Fruit fly (Drosophila melanogaster) whole organism, embryonic: ENCODE data around the gene NdufA3.

Experiments used
- ATbp ChIP-seq: fragments of 200-800 bp; sonication (Bioruptor generic); optimal IDR thresholded peaks from 2 replicates; lab custom pipeline; 2017; ENCODE audit warnings: missing biosample characterization, mild to moderate bottlenecking, missing genetic modification characterization, missing genetic modification reagents
- Ada2b ChIP-seq: fragments of 200-800 bp; sonication (Bioruptor generic); IDR thresholded peaks from 2 replicates; pipeline ENCODE4 v1.3.6; 2022; ENCODE audit warnings: missing biosample characterization, missing genetic modification characterization
- Atf6 ChIP-seq: fragments of 200-800 bp; sonication (Bioruptor generic); IDR thresholded peaks from 2 replicates; pipeline ENCODE4 v1.3.6; 2022; ENCODE audit warnings: missing biosample characterization, missing genetic modification characterization
- C15 ChIP-seq: fragments of 200-800 bp; sonication (Bioruptor generic); IDR thresholded peaks from 3 replicates; pipeline ENCODE4 v1.3.6; 2022; ENCODE audit warnings: missing biosample characterization, missing genetic modification characterization
- CG12155 ChIP-seq: fragments of 200-800 bp; sonication (Bioruptor generic); optimal IDR thresholded peaks from 3 replicates; lab custom pipeline; 2016; ENCODE audit warnings: missing biosample characterization, missing genetic modification characterization
- CG12219 ChIP-seq: fragments of 200-800 bp; sonication (Bioruptor generic); optimal IDR thresholded peaks from 3 replicates; lab custom pipeline; 2018; ENCODE audit warnings: missing biosample characterization, mild to moderate bottlenecking, missing genetic modification characterization
- CG13424 ChIP-seq: fragments of 200-800 bp; sonication (Bioruptor generic); optimal IDR thresholded peaks from 2 replicates; lab custom pipeline; 2019; ENCODE audit warnings: missing biosample characterization, mild to moderate bottlenecking, missing genetic modification characterization, moderate library complexity
- CG14710 ChIP-seq: fragments of 200-800 bp; sonication (Bioruptor generic); optimal IDR thresholded peaks from 3 replicates; lab custom pipeline; 2019; ENCODE audit warnings: missing biosample characterization, mild to moderate bottlenecking, missing genetic modification characterization, moderate library complexity
- CG1647 ChIP-seq: fragments of 200-800 bp; sonication (Bioruptor generic); optimal IDR thresholded peaks from 3 replicates; lab custom pipeline; 2016; ENCODE audit warnings: missing biosample characterization, missing genetic modification characterization
- CG16779 ChIP-seq: fragments of 200-800 bp; sonication (Bioruptor generic); IDR thresholded peaks from 2 replicates; pipeline ENCODE4 v1.3.6; 2022; ENCODE audit warnings: missing biosample characterization, missing genetic modification characterization
- CG17359 ChIP-seq: fragments of 200-800 bp; sonication (Bioruptor generic); optimal IDR thresholded peaks from 3 replicates; lab custom pipeline; 2018; ENCODE audit warnings: missing biosample characterization, mild to moderate bottlenecking, missing genetic modification characterization, moderate library complexity
- CG17361 ChIP-seq: fragments of 200-800 bp; sonication (Bioruptor generic); IDR thresholded peaks from 3 replicates; pipeline ENCODE4 v1.3.6; 2022; ENCODE audit warnings: missing biosample characterization, missing genetic modification characterization
- CG3838 ChIP-seq: fragments of 200-800 bp; sonication (Bioruptor generic); optimal IDR thresholded peaks from 3 replicates; lab custom pipeline; 2016; ENCODE audit warnings: missing biosample characterization, missing genetic modification characterization
- CG42726 ChIP-seq: fragments of 200-800 bp; sonication (Bioruptor generic); IDR thresholded peaks from 2 replicates; pipeline ENCODE4 v1.3.6; 2022; ENCODE audit warnings: missing biosample characterization, missing genetic modification characterization; ENCODE audit not compliant: partially characterized antibody
- CG4617 ChIP-seq: fragments of 200-800 bp; sonication (Bioruptor generic); optimal IDR thresholded peaks from 3 replicates; lab custom pipeline; 2016; ENCODE audit warnings: missing biosample characterization, missing genetic modification characterization, borderline replicate concordance
- CG4730 ChIP-seq: fragments of 200-800 bp; sonication (Bioruptor generic); IDR thresholded peaks from 2 replicates; pipeline ENCODE4 v1.3.6; 2022; ENCODE audit warnings: missing biosample characterization, missing genetic modification characterization
- CG4820 ChIP-seq: fragments of 200-800 bp; sonication (Bioruptor generic); optimal IDR thresholded peaks from 3 replicates; lab custom pipeline; 2016; ENCODE audit warnings: missing biosample characterization, missing genetic modification characterization
- CG6272 ChIP-seq: fragments of 200-800 bp; sonication (Bioruptor generic); IDR thresholded peaks from 2 replicates; pipeline ENCODE4 v1.3.6; 2022; ENCODE audit warnings: missing biosample characterization, missing genetic modification characterization
- CG6791 ChIP-seq: fragments of 200-800 bp; sonication (Bioruptor generic); IDR thresholded peaks from 3 replicates; pipeline ENCODE4 v1.3.6; 2022; ENCODE audit warnings: missing biosample characterization, missing genetic modification characterization; ENCODE audit not compliant: partially characterized antibody
- CG6813 ChIP-seq: fragments of 200-800 bp; sonication (Bioruptor generic); optimal IDR thresholded peaks from 2 replicates; lab custom pipeline; 2017; ENCODE audit warnings: missing biosample characterization, missing genetic modification characterization, mild to moderate bottlenecking, moderate library complexity, missing genetic modification reagents
- CG6854 ChIP-seq: fragments of 200-800 bp; sonication (Bioruptor generic); optimal IDR thresholded peaks from 3 replicates; lab custom pipeline; 2017; ENCODE audit warnings: missing biosample characterization, mild to moderate bottlenecking, missing genetic modification characterization
- CG8281 ChIP-seq: fragments of 200-800 bp; sonication (Bioruptor generic); optimal IDR thresholded peaks from 2 replicates; lab custom pipeline; 2018; ENCODE audit warnings: missing biosample characterization, mild to moderate bottlenecking, missing genetic modification characterization, moderate library complexity
- Dp ChIP-seq: fragments of 200-800 bp; sonication (Bioruptor generic); optimal IDR thresholded peaks from 2 replicates; lab custom pipeline; 2018; ENCODE audit warnings: missing biosample characterization, mild to moderate bottlenecking, missing genetic modification characterization, moderate library complexity
- HLH54F ChIP-seq: fragments of 200-800 bp; sonication (Bioruptor generic); optimal IDR thresholded peaks from 3 replicates; lab custom pipeline; 2016; ENCODE audit warnings: missing biosample characterization, missing genetic modification characterization
- HmgZ ChIP-seq: fragments of 200-800 bp; sonication (Bioruptor generic); optimal IDR thresholded peaks from 2 replicates; lab custom pipeline; 2018; ENCODE audit warnings: missing biosample characterization, mild to moderate bottlenecking, missing genetic modification characterization
- Hsf ChIP-seq: fragments of 200-800 bp; sonication (Bioruptor generic); optimal IDR thresholded peaks from 3 replicates; lab custom pipeline; 2016; ENCODE audit warnings: missing biosample characterization, missing genetic modification characterization
- Lpt ChIP-seq: fragments of >200 bp; optimal IDR thresholded peaks from 2 replicates; lab custom pipeline; 2018; ENCODE audit warnings: missing biosample characterization, missing genetic modification characterization
- az2 ChIP-seq: fragments of 200-800 bp; sonication (Bioruptor generic); optimal IDR thresholded peaks from 3 replicates; lab custom pipeline; 2016; ENCODE audit warnings: missing biosample characterization, missing genetic modification characterization
- cas ChIP-seq: fragments of 200-800 bp; sonication (Bioruptor generic); IDR thresholded peaks from 2 replicates; pipeline ENCODE4 v1.3.6; 2022; ENCODE audit warnings: missing biosample characterization, missing genetic modification characterization
- cato ChIP-seq: fragments of 200-800 bp; sonication (Bioruptor generic); optimal IDR thresholded peaks from 2 replicates; lab custom pipeline; 2016; ENCODE audit warnings: missing biosample characterization, missing genetic modification characterization, borderline replicate concordance
- dan ChIP-seq: fragments of 200-800 bp; sonication (Bioruptor generic); IDR thresholded peaks from 2 replicates; pipeline ENCODE4 v1.3.6; 2022; ENCODE audit warnings: missing biosample characterization, missing genetic modification characterization
- ewg ChIP-seq: fragments of 200-800 bp; sonication (Bioruptor generic); optimal IDR thresholded peaks from 3 replicates; lab custom pipeline; 2017; ENCODE audit warnings: mild to moderate bottlenecking, missing biosample characterization, missing genetic modification reagents, missing genetic modification characterization
- fu2 ChIP-seq: fragments of 200-800 bp; sonication (Bioruptor generic); optimal IDR thresholded peaks from 2 replicates; lab custom pipeline; 2016; ENCODE audit warnings: missing biosample characterization, missing genetic modification characterization
- gcm ChIP-seq: fragments of 200-800 bp; sonication (Bioruptor generic); optimal IDR thresholded peaks from 2 replicates; lab custom pipeline; 2019; ENCODE audit warnings: missing biosample characterization, mild to moderate bottlenecking, missing genetic modification characterization, moderate library complexity
- gfzf ChIP-seq: fragments of 200-800 bp; sonication (Bioruptor generic); optimal IDR thresholded peaks from 2 replicates; lab custom pipeline; 2016; ENCODE audit warnings: missing biosample characterization, mild to moderate bottlenecking, missing genetic modification characterization, moderate library complexity
- grau ChIP-seq: fragments of 200-800 bp; optimal IDR thresholded peaks from 3 replicates; lab custom pipeline; 2019; ENCODE audit warnings: missing biosample characterization, mild to moderate bottlenecking, missing genetic modification characterization, moderate library complexity
- jing ChIP-seq: fragments of 200-800 bp; sonication (Bioruptor generic); optimal IDR thresholded peaks from 2 replicates; lab custom pipeline; 2018; ENCODE audit warnings: missing biosample characterization, mild to moderate bottlenecking, missing genetic modification characterization
- lab ChIP-seq: fragments of 200-800 bp; sonication (Bioruptor generic); optimal IDR thresholded peaks from 3 replicates; lab custom pipeline; 2017; ENCODE audit warnings: missing biosample characterization, missing genetic modification characterization, mild to moderate bottlenecking, moderate library complexity, missing genetic modification reagents
- luna ChIP-seq: fragments of 200-800 bp; sonication (Bioruptor generic); optimal IDR thresholded peaks from 2 replicates; lab custom pipeline; 2016; ENCODE audit warnings: missing biosample characterization, missing genetic modification characterization
- nmo ChIP-seq: fragments of 200-800 bp; sonication (Bioruptor generic); optimal IDR thresholded peaks from 2 replicates; lab custom pipeline; 2018; ENCODE audit warnings: missing biosample characterization, mild to moderate bottlenecking, missing genetic modification characterization, moderate library complexity
- nom ChIP-seq: fragments of 200-800 bp; sonication (Bioruptor generic); optimal IDR thresholded peaks from 2 replicates; lab custom pipeline; 2017; ENCODE audit warnings: missing biosample characterization, missing genetic modification characterization, mild to moderate bottlenecking, moderate library complexity, missing genetic modification reagents
- odd ChIP-seq: fragments of 200-800 bp; sonication (Bioruptor generic); optimal IDR thresholded peaks from 2 replicates; lab custom pipeline; 2017; ENCODE audit warnings: missing biosample characterization, mild to moderate bottlenecking, missing genetic modification characterization
- org-1 ChIP-seq: fragments of 200-800 bp; sonication (Bioruptor generic); optimal IDR thresholded peaks from 2 replicates; lab custom pipeline; 2017; ENCODE audit warnings: missing biosample characterization, missing genetic modification characterization
- ranshi ChIP-seq: fragments of 200-800 bp; sonication (Bioruptor generic); IDR thresholded peaks from 2 replicates; pipeline ENCODE4 v1.3.6; 2022; ENCODE audit warnings: missing biosample characterization, missing genetic modification characterization
- ro ChIP-seq: fragments of 200-800 bp; sonication (Bioruptor generic); IDR thresholded peaks from 2 replicates; pipeline ENCODE4 v1.3.6; 2022; ENCODE audit warnings: missing biosample characterization, missing genetic modification characterization
- so ChIP-seq: fragments of 200-800 bp; sonication (Bioruptor generic); IDR thresholded peaks from 3 replicates; pipeline ENCODE4 v1.3.6; 2022; ENCODE audit warnings: missing biosample characterization, missing genetic modification characterization
- tup ChIP-seq: fragments of 200-800 bp; sonication (Bioruptor generic); optimal IDR thresholded peaks from 2 replicates; lab custom pipeline; 2016; ENCODE audit warnings: missing biosample characterization, mild to moderate bottlenecking, missing genetic modification characterization, moderate library complexity
- vfl ChIP-seq: fragments of 200-800 bp; sonication (Bioruptor generic); optimal IDR thresholded peaks from 2 replicates; lab custom pipeline; 2016; ENCODE audit warnings: missing biosample characterization, missing genetic modification characterization
- zfh1 ChIP-seq: fragments of 200-800 bp; sonication (Bioruptor generic); IDR thresholded peaks from 3 replicates; pipeline ENCODE4 v1.3.6; 2022; ENCODE audit warnings: missing biosample characterization, missing genetic modification characterization

The NdufA3 gene

dm6 chrX:9201866-9202681 is 42.2 kb upstream of the NdufA3 start (continued):
- TF ChIP-seq CG6272 (GFP tag; lab: Robert Waterston, UW) (peak; percentile 72; the same call in 1 of the 2 replicates), Ada2b (peak; percentile 79), Lpt (GFP tag; lab: Kevin White, UChicago) (no peak), CG1647 (GFP tag; lab: Kevin White, UChicago) (no peak), lab (GFP tag; lab: Kevin White, UChicago) (peak; percentile 95), CG4617 (no peak), CG12219 (peak; percentile 19), CG6791 (GFP tag; lab: Robert Waterston, UW) (no peak), CG17359 (tag; lab: Kevin White, UChicago) (peak; percentile 60), HmgZ (tag; lab: Kevin White, UChicago) (peak; percentile 78), gcm (GFP tag; lab: Kevin White, UChicago) (peak; percentile 19), vfl (no peak), cato (GFP tag; lab: Kevin White, UChicago) (no peak), dan (no peak), CG12155 (GFP tag; lab: Kevin White, UChicago) (peak; percentile 19), zfh1 (GFP tag; lab: Robert Waterston, UW) (peak; percentile 66; the same call in 2 of the 3 replicates), Atf6 (GFP tag; lab: Robert Waterston, UW) (peak; percentile 88), gfzf (no peak), so (GFP tag; lab: Robert Waterston, UW) (0 out of 3 replicates have a peak, but pooled peaks have one; percentile 49), ro (GFP tag; lab: Robert Waterston, UW) (no peak), ewg (GFP tag; lab: Kevin White, UChicago) (peak; percentile 12), luna (GFP tag; lab: Kevin White, UChicago) (peak; percentile 16), ranshi (peak; percentile 65), CG8281 (peak; percentile 35), odd (GFP tag; lab: Kevin White, UChicago) (peak; percentile 58), fu2 (GFP tag; lab: Kevin White, UChicago) (peak; percentile 16), CG6813 (GFP tag; lab: Kevin White, UChicago) (peak; percentile 68), CG16779 (GFP tag; lab: Robert Waterston, UW) (peak; percentile 92), cas (GFP tag; lab: Robert Waterston, UW) (peak; percentile 76), Dp (GFP tag; lab: Kevin White, UChicago) (no peak), C15 (GFP tag; lab: Robert Waterston, UW) (peak; percentile 70), nom (GFP tag; lab: Kevin White, UChicago) (no peak), CG42726 (GFP tag; lab: Robert Waterston, UW) (no peak), CG14710 (peak; percentile 38), nmo (peak; percentile 53), az2 (no peak), org-1 (GFP tag; lab: Kevin White, UChicago) (peak; percentile 29), CG4730 (GFP tag; lab: Robert Waterston, UW) (peak; percentile 78), CG3838 (GFP tag; lab: Kevin White, UChicago) (no peak), tup (GFP tag; lab: Kevin White, UChicago) (no peak), CG6854 (GFP tag; lab: Kevin White, UChicago) (peak; percentile 59), jing (peak; percentile 2), HLH54F (GFP tag; lab: Kevin White, UChicago) (peak; percentile 21), grau (tag; lab: Kevin White, UChicago) (peak; percentile 97), CG17361 (GFP tag; lab: Robert Waterston, UW) (peak; percentile 79; the same call in 2 of the 3 replicates), ATbp (GFP tag; lab: Kevin White, UChicago) (peak; percentile 19), Hsf (GFP tag; lab: Kevin White, UChicago) (peak; percentile 8), CG4820 (GFP tag; lab: Kevin White, UChicago) (no peak), CG13424 (tag; lab: Kevin White, UChicago) (peak; percentile 66)
